Worm (Caenorhabditis elegans): ENCODE measurements around the gene fkh-6.

ce11 chrII:4337731-4338130 lies 45.5 kb downstream of the fkh-6 start:
- TF ChIP-seq fos-1 (tag; optimal IDR thresholded peaks at IDR 0.05) (no peak), lin-39 (tag; optimal IDR thresholded peaks at IDR 0.05) (no peak), nhr-77 (tag; optimal IDR thresholded peaks at IDR 0.05) (no peak), jun-1 (tag; optimal IDR thresholded peaks at IDR 0.05) (no peak), snpc-4 (tag; optimal IDR thresholded peaks at IDR 0.05) (no peak), unc-62 (GFP tag; optimal IDR thresholded peaks at IDR 0.05) (no peak), nhr-25 (tag; optimal IDR thresholded peaks at IDR 0.05) (no peak)

Data from whole organism, L3 larva.